Worm (Caenorhabditis elegans) whole organism, midembryonic: Measurements from ENCODE around the gene R07A4.3.

Experiments
- cog-1 ChIP-seq: sonication (generic microtip); optimal IDR thresholded peaks from 2 replicates; lab custom pipeline; 2016; ENCODE audit warnings: missing genetic modification characterization, missing compliant biosample characterization
- flt-1 ChIP-seq: fragments of 200-800 bp; sonication (Bioruptor generic); IDR thresholded peaks from 2 replicates; pipeline ENCODE4 v1.3.6; 2022; ENCODE audit warnings: missing genetic modification characterization, missing compliant biosample characterization
- klf-2 ChIP-seq: fragments of 200-800 bp; sonication (Bioruptor generic); conservative IDR thresholded peaks from 2 replicates; pipeline ENCODE4 v1.3.6; 2022; ENCODE audit warnings: missing genetic modification reagents, missing genetic modification characterization, missing compliant biosample characterization
- med-1 ChIP-seq: sonication (generic microtip); optimal IDR thresholded peaks from 2 replicates; lab custom pipeline; 2017; ENCODE audit warnings: missing genetic modification characterization, mild to moderate bottlenecking, missing compliant biosample characterization, antibody characterized with exemption, missing genetic modification reagents; ENCODE audit not compliant: insufficient read depth
- ref-1 ChIP-seq: fragments of 200-800 bp; sonication (Bioruptor generic); conservative IDR thresholded peaks from 2 replicates; pipeline ENCODE4 v1.3.6; 2022; ENCODE audit warnings: missing genetic modification reagents, missing genetic modification characterization, missing compliant biosample characterization
- tab-1 ChIP-seq: fragments of 200-800 bp; sonication (Bioruptor generic); IDR thresholded peaks from 2 replicates; pipeline ENCODE4 v1.3.6; 2022; ENCODE audit warnings: missing genetic modification characterization, missing compliant biosample characterization
- ztf-23 ChIP-seq: fragments of 200-800 bp; sonication (Bioruptor generic); IDR thresholded peaks from 2 replicates; pipeline ENCODE4 v1.3.6; 2022; ENCODE audit warnings: missing genetic modification reagents, missing genetic modification characterization, missing compliant biosample characterization
- ztf-29 ChIP-seq: fragments of 200-800 bp; sonication (Bioruptor generic); IDR thresholded peaks from 2 replicates; pipeline ENCODE4 v1.3.6; 2022; ENCODE audit warnings: missing genetic modification reagents, missing genetic modification characterization, missing compliant biosample characterization

DNA sequence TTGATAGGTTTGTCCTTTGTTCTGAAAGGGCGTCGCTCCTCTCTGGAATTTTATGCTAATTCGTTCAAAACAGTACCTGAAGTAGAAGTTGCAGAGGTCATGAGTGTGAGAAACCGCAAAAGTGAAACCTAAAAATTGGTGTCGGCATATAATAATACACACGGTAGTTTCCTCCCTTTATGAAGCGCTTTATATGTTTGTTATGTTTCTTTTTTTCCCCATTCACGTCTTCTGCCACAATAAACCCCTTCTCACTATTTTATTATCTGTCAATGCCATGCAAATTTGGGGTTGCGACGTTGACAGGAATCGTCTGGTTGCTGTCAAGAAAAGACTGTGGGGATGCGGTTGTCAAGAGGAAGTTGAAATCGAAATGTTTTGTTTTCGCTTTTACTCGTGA lies 38.9 kb downstream of the R07A4.3 start, which contains the start of gene vap-2:
- no peak for TF ChIP-seq ztf-29 (GFP tag; lab: Robert Waterston, UW)
- no peak for TF ChIP-seq klf-2 (GFP tag; lab: Robert Waterston, UW)
- TF ChIP-seq flt-1 (GFP tag; lab: Robert Waterston, UW), result no peak
- no peak for TF ChIP-seq tab-1 (GFP tag; lab: Robert Waterston, UW)
- TF ChIP-seq ztf-23 (GFP tag; lab: Robert Waterston, UW), result no peak
- no peak for TF ChIP-seq ref-1 (GFP tag; lab: Robert Waterston, UW)
- no peak for TF ChIP-seq cog-1
- TF ChIP-seq med-1 (GFP tag; lab: Kevin White, UChicago), result no peak
